Worm (Caenorhabditis elegans) whole organism, L3 larva: Measurements from ENCODE around the gene sfxn-1.2.

Experiments
- R02D3.7 ChIP-seq: fragments of 150-350 bp; optimal IDR thresholded peaks from 2 replicates; lab custom pipeline; 2014; ENCODE audit warnings: missing biosample characterization, missing genetic modification characterization
- ama-1 ChIP-seq: fragments of 150-350 bp; optimal IDR thresholded peaks from 2 replicates; lab custom pipeline; 2018
- ceh-16 ChIP-seq: sonication (generic microtip); optimal IDR thresholded peaks from 2 replicates; lab custom pipeline; 2017; ENCODE audit warnings: missing biosample characterization, missing genetic modification characterization
- ceh-28 ChIP-seq: fragments of 150-350 bp; optimal IDR thresholded peaks from 2 replicates; lab custom pipeline; 2014; ENCODE audit warnings: missing biosample characterization, missing genetic modification reagents, missing genetic modification characterization
- ceh-82 ChIP-seq: fragments of 150-350 bp; optimal IDR thresholded peaks from 2 replicates; lab custom pipeline; 2014; ENCODE audit warnings: missing biosample characterization, missing genetic modification characterization
- ceh-9 ChIP-seq: sonication (generic microtip); optimal IDR thresholded peaks from 2 replicates; lab custom pipeline; 2018; ENCODE audit warnings: missing biosample characterization, missing genetic modification characterization
- daf-12 ChIP-seq: fragments of 150-350 bp; optimal IDR thresholded peaks from 2 replicates; lab custom pipeline; 2014; ENCODE audit warnings: missing biosample characterization, missing genetic modification reagents, missing genetic modification characterization
- egl-27 ChIP-seq: sonication (generic microtip); optimal IDR thresholded peaks from 4 replicates; lab custom pipeline; 2017; ENCODE audit warnings: missing biosample characterization, missing genetic modification reagents, missing genetic modification characterization
- egl-5 ChIP-seq: fragments of 150-350 bp; optimal IDR thresholded peaks from 2 replicates; lab custom pipeline; 2017; ENCODE audit warnings: missing biosample characterization, missing genetic modification reagents, missing genetic modification characterization, inconsistent platforms
- elt-1 ChIP-seq: fragments of 150-350 bp; optimal IDR thresholded peaks from 2 replicates; lab custom pipeline; 2014; ENCODE audit warnings: missing biosample characterization, missing genetic modification characterization
- elt-2 ChIP-seq: sonication (generic microtip); optimal IDR thresholded peaks from 2 replicates; lab custom pipeline; 2016; ENCODE audit warnings: missing genetic modification reagents, mild to moderate bottlenecking, missing genetic modification characterization, missing compliant biosample characterization
- elt-3 ChIP-seq, 3 experiments: fragments of 150-350 bp in 1 of 3; sonication (generic microtip) in 2 of 3; optimal IDR thresholded peaks; 2 replicates in 2 of 3; 4 replicates in 1 of 3; lab custom pipeline; 2014 to 2017; ENCODE audit warnings: missing biosample characterization in 3 of 3, missing genetic modification characterization in 3 of 3
- eor-1 ChIP-seq, 2 experiments: fragments of 150-350 bp; optimal IDR thresholded peaks; 2 replicates each; lab custom pipeline; 2014 to 2018; ENCODE audit warnings: missing biosample characterization in 2 of 2, missing genetic modification characterization in 2 of 2
- fkh-10 ChIP-seq: sonication (generic microtip); optimal IDR thresholded peaks from 2 replicates; lab custom pipeline; 2017; ENCODE audit warnings: missing biosample characterization, missing genetic modification reagents, missing genetic modification characterization
- fos-1 ChIP-seq: fragments of 150-350 bp; optimal IDR thresholded peaks from 2 replicates; lab custom pipeline; 2014; ENCODE audit warnings: missing biosample characterization, missing genetic modification characterization
- hmg-11 ChIP-seq: sonication (generic microtip); optimal IDR thresholded peaks from 2 replicates; lab custom pipeline; 2016; ENCODE audit warnings: missing genetic modification characterization, missing compliant biosample characterization
- jun-1 ChIP-seq: fragments of 150-350 bp; optimal IDR thresholded peaks from 2 replicates; lab custom pipeline; 2014; ENCODE audit warnings: missing biosample characterization, missing genetic modification reagents, missing genetic modification characterization
- lin-15B ChIP-seq: fragments of 150-350 bp; optimal IDR thresholded peaks from 2 replicates; lab custom pipeline; 2014; ENCODE audit warnings: missing biosample characterization, missing genetic modification characterization
- lsy-12 ChIP-seq: sonication (generic microtip); optimal IDR thresholded peaks from 2 replicates; lab custom pipeline; 2016; ENCODE audit warnings: mild to moderate bottlenecking, missing genetic modification characterization, missing compliant biosample characterization
- mdl-1 ChIP-seq: fragments of 150-350 bp; optimal IDR thresholded peaks from 2 replicates; lab custom pipeline; 2014; ENCODE audit warnings: missing biosample characterization, missing genetic modification characterization
- nfya-1 ChIP-seq: sonication (generic microtip); optimal IDR thresholded peaks from 2 replicates; lab custom pipeline; 2017; ENCODE audit warnings: missing genetic modification characterization, mild to moderate bottlenecking, missing compliant biosample characterization, antibody characterized with exemption, moderate library complexity; ENCODE audit not compliant: insufficient read depth
- nhr-23 ChIP-seq: fragments of 150-350 bp; optimal IDR thresholded peaks from 2 replicates; lab custom pipeline; 2014; ENCODE audit warnings: missing biosample characterization, missing genetic modification reagents, missing genetic modification characterization
- nhr-237 ChIP-seq: fragments of 150-350 bp; optimal IDR thresholded peaks from 2 replicates; lab custom pipeline; 2014; ENCODE audit warnings: missing biosample characterization, missing genetic modification characterization
- nhr-25 ChIP-seq: sonication (generic microtip); optimal IDR thresholded peaks from 2 replicates; lab custom pipeline; 2017; ENCODE audit warnings: missing biosample characterization, missing genetic modification characterization
- nhr-28 ChIP-seq: fragments of 150-350 bp; optimal IDR thresholded peaks from 2 replicates; lab custom pipeline; 2014; ENCODE audit warnings: missing biosample characterization, missing genetic modification characterization
- nhr-43 ChIP-seq: sonication (generic microtip); optimal IDR thresholded peaks from 2 replicates; lab custom pipeline; 2016; ENCODE audit warnings: mild to moderate bottlenecking, missing genetic modification characterization, missing compliant biosample characterization; ENCODE audit not compliant: poor library complexity, severe bottlenecking
- nhr-67 ChIP-seq: fragments of 150-350 bp; optimal IDR thresholded peaks from 2 replicates; lab custom pipeline; 2014; ENCODE audit warnings: missing biosample characterization, missing genetic modification characterization
- nhr-77 ChIP-seq: fragments of 150-350 bp; optimal IDR thresholded peaks from 2 replicates; lab custom pipeline; 2014; ENCODE audit warnings: missing biosample characterization, missing genetic modification characterization
- pha-4 ChIP-seq: fragments of 150-350 bp; optimal IDR thresholded peaks from 2 replicates; lab custom pipeline; 2014; ENCODE audit warnings: missing biosample characterization, missing genetic modification reagents, missing genetic modification characterization
- pqm-1 ChIP-seq: fragments of 150-350 bp; optimal IDR thresholded peaks from 2 replicates; lab custom pipeline; 2017; ENCODE audit warnings: missing biosample characterization, missing genetic modification characterization, inconsistent platforms
- skn-1 ChIP-seq: fragments of 150-350 bp; optimal IDR thresholded peaks from 2 replicates; lab custom pipeline; 2014; ENCODE audit warnings: missing biosample characterization, missing genetic modification characterization
- snpc-4 ChIP-seq: fragments of 150-350 bp; optimal IDR thresholded peaks from 2 replicates; lab custom pipeline; 2014; ENCODE audit warnings: missing biosample characterization, missing genetic modification characterization
- tbx-2 ChIP-seq: sonication (generic microtip); optimal IDR thresholded peaks from 2 replicates; lab custom pipeline; 2016; ENCODE audit warnings: mild to moderate bottlenecking, missing genetic modification characterization, missing compliant biosample characterization
- unc-39 ChIP-seq: sonication (generic microtip); optimal IDR thresholded peaks from 4 replicates; lab custom pipeline; 2017; ENCODE audit warnings: missing biosample characterization, missing genetic modification characterization
- unc-62 ChIP-seq: fragments of 150-350 bp; sonication (generic microtip); optimal IDR thresholded peaks from 4 replicates; lab custom pipeline; 2014; ENCODE audit warnings: missing biosample characterization, missing genetic modification reagents, missing genetic modification characterization
- ztf-11 ChIP-seq: fragments of 150-350 bp; optimal IDR thresholded peaks from 2 replicates; lab custom pipeline; 2014; ENCODE audit warnings: missing biosample characterization, missing genetic modification characterization
- ztf-4 ChIP-seq: fragments of 150-350 bp; optimal IDR thresholded peaks from 2 replicates; lab custom pipeline; 2014; ENCODE audit warnings: missing biosample characterization, missing genetic modification characterization

The sfxn-1.2 gene

DNA sequence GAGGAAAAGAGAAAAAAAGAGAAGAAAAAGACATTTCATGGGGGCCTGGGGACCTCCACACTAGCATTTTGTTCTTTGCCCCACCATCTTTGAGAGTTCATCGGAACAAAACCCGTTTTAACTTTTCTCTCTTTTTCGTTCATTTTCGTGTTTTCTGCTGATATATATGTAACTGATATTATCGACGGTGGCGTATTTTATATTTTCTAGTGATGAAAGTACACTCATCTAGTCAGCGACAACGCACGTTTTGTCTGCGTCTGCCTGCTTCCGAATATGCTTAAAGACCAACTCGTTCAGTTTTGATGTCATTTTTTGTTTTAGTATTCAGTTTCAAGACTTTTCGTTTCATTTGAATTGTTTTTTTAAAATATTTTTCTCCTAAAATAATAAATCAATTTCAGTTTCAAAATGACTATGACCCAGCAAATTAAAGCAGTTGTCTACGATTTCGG is 4.6 kb upstream of the sfxn-1.2 start, which contains the start of gene bigr-1:
Gene bigr-1 (plus strand): TSS at position 405 of the 455 bp plus-strand sequence.
- peak; percentile 61 for TF ChIP-seq elt-2 (tag; lab: Kevin White, UChicago)
- TF ChIP-seq pqm-1 (tag; lab: Kevin White, UChicago): peak; percentile 73
- TF ChIP-seq nhr-43 (tag; lab: Kevin White, UChicago): peak; percentile 46
- peak; percentile 30 for TF ChIP-seq nfya-1 (tag; lab: Kevin White, UChicago)
- no peak for TF ChIP-seq lsy-12 (tag; lab: Kevin White, UChicago)
- TF ChIP-seq nhr-28: no peak

DNA sequence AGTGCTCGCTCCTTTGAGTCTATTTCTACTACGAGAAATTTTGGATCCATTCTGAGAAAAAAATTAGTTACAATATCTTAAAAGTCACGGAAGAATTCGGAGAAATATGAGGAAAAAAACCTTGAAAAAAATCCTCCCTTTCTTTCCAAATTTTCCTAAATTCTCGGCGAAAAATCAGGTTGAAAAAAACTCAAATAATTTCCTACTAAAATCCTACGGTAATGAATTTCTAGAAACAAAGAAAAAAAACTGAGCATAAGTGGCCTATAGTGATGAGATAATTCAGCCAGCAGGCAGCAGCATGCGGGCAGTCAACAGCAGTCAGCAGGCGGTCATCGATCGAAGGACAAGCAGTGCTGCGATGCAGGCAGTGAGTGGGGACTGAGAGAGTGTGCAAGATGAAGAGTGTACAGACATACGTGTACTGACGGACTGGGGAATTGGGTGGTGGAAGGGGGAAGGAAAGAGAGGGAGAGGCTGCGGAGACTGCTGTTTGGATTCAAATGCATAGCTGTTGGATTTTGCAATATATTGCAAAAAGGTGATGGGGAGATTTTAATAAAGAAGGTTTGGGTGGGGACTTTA is 979 bp upstream of the sfxn-1.2 start, which contains the start of gene lir-3:
Gene lir-3 (minus strand): TSS at position 51 of the 585 bp plus-strand sequence.
- TF ChIP-seq nhr-77 (tag; lab: Kevin White, UChicago) (no peak), ceh-82 (tag; lab: Kevin White, UChicago) (no peak), egl-5 (tag; lab: Kevin White, UChicago) (peak; percentile 68), mdl-1 (tag; lab: Kevin White, UChicago) (no peak), elt-1 (tag; lab: Kevin White, UChicago) (no peak), unc-62 (no peak), hmg-11 (tag; lab: Kevin White, UChicago) (peak; percentile 80), fos-1 (no peak), R02D3.7 (tag; lab: Kevin White, UChicago) (no peak), jun-1 (no peak), nhr-28 (no peak), ztf-4 (tag; lab: Kevin White, UChicago) (no peak), snpc-4 (tag; lab: Kevin White, UChicago) (peak; percentile 21), egl-27 (no peak), elt-2 (tag; lab: Kevin White, UChicago) (peak; percentile 10), ceh-28 (tag; lab: Kevin White, UChicago) (peak; percentile 30), tbx-2 (no peak), nhr-25 (tag; lab: Kevin White, UChicago) (no peak), unc-39 (no peak), ceh-16 (tag; lab: Kevin White, UChicago) (no peak), ceh-9 (tag; lab: Kevin White, UChicago) (no peak), pha-4 (tag; lab: Kevin White, UChicago) (no peak), ztf-11 (tag; lab: Kevin White, UChicago) (no peak), ama-1 (lab: Kevin White, UChicago) (no peak), fkh-10 (GFP tag; lab: Kevin White, UChicago) (no peak), pqm-1 (tag; lab: Kevin White, UChicago) (no peak), nhr-23 (tag; lab: Kevin White, UChicago) (no peak), lin-15B (peak; percentile 46), elt-3 (tag; optimal IDR thresholded peaks at IDR 0.05; lab: Kevin White, UChicago) (no peak), nfya-1 (tag; lab: Kevin White, UChicago) (peak; percentile 69), skn-1 (tag; lab: Kevin White, UChicago) (no peak), daf-12 (tag; lab: Kevin White, UChicago) (no peak), nhr-237 (tag; lab: Kevin White, UChicago) (no peak), lsy-12 (tag; lab: Kevin White, UChicago) (no peak), eor-1 (tag; optimal IDR thresholded peaks at IDR 0.05; lab: Kevin White, UChicago) (no peak), nhr-67 (tag; lab: Kevin White, UChicago) (no peak)

- TF ChIP-seq ztf-4 (tag; lab: Kevin White, UChicago) (no peak), mdl-1 (tag; lab: Kevin White, UChicago) (no peak)
Observed at ce11 chrII:11188026-11188425, 2.2 kb downstream of the sfxn-1.2 start, which contains the start of gene F37H8.5. TSS of gene F37H8.5 (plus strand) at chrII:11188206.

DNA sequence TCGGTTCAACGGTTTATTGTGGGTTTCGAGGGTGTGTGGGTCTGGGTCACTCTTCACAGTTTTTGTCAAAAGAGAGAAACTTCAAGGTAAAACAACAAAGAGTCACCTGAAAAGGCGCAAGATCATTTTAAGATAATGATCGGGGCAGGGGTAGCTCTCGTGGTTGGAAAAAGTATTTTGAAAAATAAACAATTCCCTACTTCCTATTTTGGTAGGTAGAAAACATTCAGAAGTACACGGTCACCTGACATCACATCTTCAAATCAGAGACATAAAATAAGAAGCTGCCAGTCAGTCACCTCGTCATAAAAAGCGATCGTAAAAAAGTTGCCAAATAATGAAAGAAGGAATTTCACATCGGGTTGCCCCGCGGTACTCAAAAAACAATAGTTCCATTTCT is 6.7 kb downstream of the sfxn-1.2 start:
- TF ChIP-seq elt-1 (tag; lab: Kevin White, UChicago) (peak; percentile 38), nhr-43 (tag; lab: Kevin White, UChicago) (no peak), ztf-4 (tag; lab: Kevin White, UChicago) (no peak)
